ENCODE assay signal across 2 fruit fly cellular contexts in genomic region chr2L:7123695-7124094, dm6.
A peak's percentile ranks its signal among the peaks of the same experiment; 100 is the strongest.
TF ChIP-seq lines count a peak whose summit lies in the region.

No protein-coding gene starts in this region.

TF ChIP-seq in whole organism, embryonic, 481 proteins besides CTCF, POLR2A, EP300 and RAD21 (continued from another document and continues in another):
- TF ChIP-seq CG12155 (GFP tag; optimal IDR thresholded peaks at IDR 0.05; lab: Kevin White, UChicago) (peak; percentile 55), zf30C (GFP tag; optimal IDR thresholded peaks at IDR 0.05; lab: Kevin White, UChicago) (peak; percentile 68), CG6689 (GFP tag; IDR thresholded peaks at IDR 0.05; lab: Robert Waterston, UW) (peak; percentile 83), Spps (tag; optimal IDR thresholded peaks at IDR 0.05; lab: Kevin White, UChicago) (peak; percentile 82), psq (GFP tag; optimal IDR thresholded peaks at IDR 0.05; lab: Kevin White, UChicago) (peak; percentile 59), CG14441 (GFP tag; IDR thresholded peaks at IDR 0.05; lab: Robert Waterston, UW) (peak; percentile 62), Sin3A (optimal IDR thresholded peaks at IDR 0.05; lab: Kevin White, UChicago) (no peak), inv (GFP tag; IDR thresholded peaks at IDR 0.05; lab: Robert Waterston, UW; ENCODE audit: partially characterized antibody) (no peak), H15 (GFP tag; IDR thresholded peaks at IDR 0.05; lab: Robert Waterston, UW) (peak; percentile 84), CG15601 (tag; optimal IDR thresholded peaks at IDR 0.05; lab: Kevin White, UChicago) (peak; percentile 75), CG6854 (GFP tag; optimal IDR thresholded peaks at IDR 0.05; lab: Kevin White, UChicago) (no peak), ewg (GFP tag; optimal IDR thresholded peaks at IDR 0.05; lab: Kevin White, UChicago) (peak; percentile 65), CG17802 (tag; optimal IDR thresholded peaks at IDR 0.05; lab: Kevin White, UChicago) (peak; percentile 81), abd-A (tag; optimal IDR thresholded peaks at IDR 0.05; lab: Kevin White, UChicago) (no peak), Gug (GFP tag; IDR thresholded peaks at IDR 0.05; lab: Robert Waterston, UW) (peak; percentile 71; the same call in 3 of the 4 replicates), mld (GFP tag; IDR thresholded peaks at IDR 0.05; lab: Robert Waterston, UW; ENCODE audit: partially characterized antibody) (no peak), z (GFP tag; IDR thresholded peaks at IDR 0.05; lab: Robert Waterston, UW) (0 out of 3 replicates have a peak, but pooled peaks have one; percentile 50), CG1529 (GFP tag; optimal IDR thresholded peaks at IDR 0.05; lab: Kevin White, UChicago) (peak; percentile 75), hth (optimal IDR thresholded peaks at IDR 0.05; lab: Kevin White, UChicago) (no peak), CG4707 (GFP tag; optimal IDR thresholded peaks at IDR 0.05; lab: Kevin White, UChicago) (peak; percentile 55), Ets65A (GFP tag; lab: Kevin White, UChicago) (peak; percentile 97), fd96Cb (tag; optimal IDR thresholded peaks at IDR 0.05; lab: Kevin White, UChicago) (peak; percentile 86), Dip2 (GFP tag; IDR thresholded peaks at IDR 0.05; lab: Robert Waterston, UW) (no peak), fd64A (GFP tag; optimal IDR thresholded peaks at IDR 0.05; lab: Kevin White, UChicago) (peak; percentile 58), CG12744 (GFP tag; optimal IDR thresholded peaks at IDR 0.05; lab: Kevin White, UChicago) (peak; percentile 39), CG12071 (GFP tag; optimal IDR thresholded peaks at IDR 0.05; lab: Kevin White, UChicago) (peak; percentile 46), CG4617 (GFP tag; optimal IDR thresholded peaks at IDR 0.05; lab: Kevin White, UChicago; ENCODE audit: borderline replicate concordance) (peak; percentile 55), pzg (GFP tag; optimal IDR thresholded peaks at IDR 0.05; lab: Kevin White, UChicago) (no peak), Ssrp (tag; optimal IDR thresholded peaks at IDR 0.05; lab: Kevin White, UChicago) (peak; percentile 79), CG7745 (tag; optimal IDR thresholded peaks at IDR 0.05; lab: Kevin White, UChicago) (peak; percentile 43), CG5245 (GFP tag; optimal IDR thresholded peaks at IDR 0.05; lab: Kevin White, UChicago) (peak; percentile 84), C15 (GFP tag; IDR thresholded peaks at IDR 0.05; lab: Robert Waterston, UW) (no peak), slou (GFP tag; optimal IDR thresholded peaks at IDR 0.05; lab: Kevin White, UChicago) (peak; percentile 36), ranshi (GFP tag; IDR thresholded peaks at IDR 0.05; lab: Robert Waterston, UW) (peak; percentile 76; the same call in 1 of the 2 replicates), chinmo (GFP tag; IDR thresholded peaks at IDR 0.05; lab: Robert Waterston, UW; ENCODE audit: partially characterized antibody) (no peak), lilli (GFP tag; optimal IDR thresholded peaks at IDR 0.05; lab: Kevin White, UChicago) (peak; percentile 72), Atf-2 (GFP tag; optimal IDR thresholded peaks at IDR 0.05; lab: Kevin White, UChicago) (peak; percentile 77), sens-2 (GFP tag; IDR thresholded peaks at IDR 0.05; lab: Robert Waterston, UW) (peak; percentile 74; the same call in 1 of the 2 replicates), D19A (tag; optimal IDR thresholded peaks at IDR 0.05; lab: Kevin White, UChicago) (peak; percentile 83), hb (GFP tag; IDR thresholded peaks at IDR 0.05; lab: Robert Waterston, UW; ENCODE audit: partially characterized antibody) (no peak), lab (GFP tag; optimal IDR thresholded peaks at IDR 0.05; lab: Kevin White, UChicago) (peak; percentile 66), H2.0 (GFP tag; IDR thresholded peaks at IDR 0.05; lab: Robert Waterston, UW) (peak; percentile 62), CG6254 (GFP tag; optimal IDR thresholded peaks at IDR 0.05; lab: Kevin White, UChicago) (peak; percentile 73), Doc2 (GFP tag; IDR thresholded peaks at IDR 0.05; lab: Robert Waterston, UW) (no peak), Mrtf (GFP tag; IDR thresholded peaks at IDR 0.05; lab: Robert Waterston, UW) (0 out of 3 replicates have a peak, but pooled peaks have one; percentile 50), yki (optimal IDR thresholded peaks at IDR 0.05; lab: Kevin White, UChicago) (no peak), so (GFP tag; IDR thresholded peaks at IDR 0.05; lab: Robert Waterston, UW) (peak; percentile 75; the same call in 1 of the 3 replicates), slbo (GFP tag; IDR thresholded peaks at IDR 0.05; lab: Robert Waterston, UW) (peak; percentile 45), klu (GFP tag; IDR thresholded peaks at IDR 0.05; lab: Robert Waterston, UW) (0 out of 2 replicates have a peak, but pooled peaks have one; percentile 31), CHES-1-like (GFP tag; optimal IDR thresholded peaks at IDR 0.05; lab: Kevin White, UChicago) (peak; percentile 60), CG17912 (GFP tag; optimal IDR thresholded peaks at IDR 0.05; lab: Kevin White, UChicago) (no peak), vnd (GFP tag; IDR thresholded peaks at IDR 0.05; lab: Robert Waterston, UW; ENCODE audit: partially characterized antibody) (no peak), CG3726 (GFP tag; IDR thresholded peaks at IDR 0.05; lab: Robert Waterston, UW) (peak; percentile 78; the same call in 1 of the 3 replicates), kah (GFP tag; optimal IDR thresholded peaks at IDR 0.05; lab: Kevin White, UChicago) (peak; percentile 39), Vsx1 (GFP tag; optimal IDR thresholded peaks at IDR 0.05; lab: Kevin White, UChicago) (no peak), CG3281 (GFP tag; optimal IDR thresholded peaks at IDR 0.05; lab: Kevin White, UChicago) (no peak), ken (GFP tag; IDR thresholded peaks at IDR 0.05; lab: Robert Waterston, UW) (peak; percentile 81; the same call in 2 of the 3 replicates), onecut (GFP tag; IDR thresholded peaks at IDR 0.05; lab: Robert Waterston, UW) (peak; percentile 62), MTF-1 (GFP tag; optimal IDR thresholded peaks at IDR 0.05; lab: Kevin White, UChicago; ENCODE audit: borderline replicate concordance) (peak; percentile 25), pfk (GFP tag; optimal IDR thresholded peaks at IDR 0.05; lab: Kevin White, UChicago) (no peak), CG33213 (GFP tag; optimal IDR thresholded peaks at IDR 0.05; lab: Kevin White, UChicago) (peak; percentile 64), CG12236 (GFP tag; optimal IDR thresholded peaks at IDR 0.05; lab: Kevin White, UChicago) (peak; percentile 81), scrt (GFP tag; optimal IDR thresholded peaks at IDR 0.05; lab: Kevin White, UChicago) (no peak), aop (GFP tag; IDR thresholded peaks at IDR 0.05; lab: Robert Waterston, UW) (peak; percentile 54; the same call in 1 of the 2 replicates)

TF ChIP-seq in whole organism, prepupa, 60 proteins besides CTCF, POLR2A, EP300 and RAD21 (continued from another document):
- TF ChIP-seq Eip75B (GFP tag; optimal IDR thresholded peaks at IDR 0.05; lab: Kevin White, UChicago) (peak; percentile 8), Hr39 (GFP tag; optimal IDR thresholded peaks at IDR 0.05; lab: Kevin White, UChicago) (peak; percentile 23), CG8319 (GFP tag; optimal IDR thresholded peaks at IDR 0.05; lab: Kevin White, UChicago) (no peak), Smox (GFP tag; optimal IDR thresholded peaks at IDR 0.05; lab: Kevin White, UChicago) (no peak), CG8119 (GFP tag; IDR thresholded peaks at IDR 0.05; lab: Robert Waterston, UW) (0 out of 3 replicates have a peak, but pooled peaks have one; percentile 38), Sox102F (GFP tag; optimal IDR thresholded peaks at IDR 0.05; lab: Kevin White, UChicago) (no peak), pdm3 (GFP tag; optimal IDR thresholded peaks at IDR 0.05; lab: Kevin White, UChicago) (peak; percentile 49), CG4318 (GFP tag; optimal IDR thresholded peaks at IDR 0.05; lab: Kevin White, UChicago) (peak; percentile 17), CG9139 (GFP tag; optimal IDR thresholded peaks at IDR 0.05; lab: Kevin White, UChicago) (no peak), Hr38 (GFP tag; optimal IDR thresholded peaks at IDR 0.05; lab: Kevin White, UChicago) (no peak), CG10669 (GFP tag; optimal IDR thresholded peaks at IDR 0.05; lab: Kevin White, UChicago) (peak; percentile 25), Ets96B (tag; optimal IDR thresholded peaks at IDR 0.05; lab: Kevin White, UChicago) (peak; percentile 20), CG10631 (GFP tag; optimal IDR thresholded peaks at IDR 0.05; lab: Kevin White, UChicago) (peak; percentile 39), Hr4 (GFP tag; optimal IDR thresholded peaks at IDR 0.05; lab: Kevin White, UChicago) (peak; percentile 67), CG6276 (GFP tag; optimal IDR thresholded peaks at IDR 0.05; lab: Kevin White, UChicago) (peak; percentile 41), CG34406 (GFP tag; optimal IDR thresholded peaks at IDR 0.05; lab: Kevin White, UChicago) (no peak), CG11762 (GFP tag; optimal IDR thresholded peaks at IDR 0.05; lab: Kevin White, UChicago; ENCODE audit: insufficient read depth) (peak; percentile 2), salr (GFP tag; optimal IDR thresholded peaks at IDR 0.05; lab: Kevin White, UChicago) (peak in 1 of 2 experiments; percentile 45), CG1621 (tag; optimal IDR thresholded peaks at IDR 0.05; lab: Kevin White, UChicago) (peak; percentile 15), CG15336 (GFP tag; IDR thresholded peaks at IDR 0.05; lab: Robert Waterston, UW) (peak; percentile 71), topi (GFP tag; optimal IDR thresholded peaks at IDR 0.05; lab: Kevin White, UChicago) (no peak), Gug (GFP tag; IDR thresholded peaks at IDR 0.05; lab: Robert Waterston, UW) (no peak), ss (GFP tag; optimal IDR thresholded peaks at IDR 0.05; lab: Kevin White, UChicago) (no peak), lz (GFP tag; optimal IDR thresholded peaks at IDR 0.05; lab: Kevin White, UChicago) (no peak), OdsH (GFP tag; optimal IDR thresholded peaks at IDR 0.05; lab: Kevin White, UChicago) (peak; percentile 52), CG32006 (GFP tag; optimal IDR thresholded peaks at IDR 0.05; lab: Kevin White, UChicago) (peak; percentile 73), cyc (GFP tag; optimal IDR thresholded peaks at IDR 0.05; lab: Kevin White, UChicago) (peak; percentile 14), CG31627 (GFP tag; optimal IDR thresholded peaks at IDR 0.05; lab: Kevin White, UChicago) (peak; percentile 12), spab (GFP tag; optimal IDR thresholded peaks at IDR 0.05; lab: Kevin White, UChicago) (no peak), fkh (GFP tag; optimal IDR thresholded peaks at IDR 0.05; lab: Kevin White, UChicago) (no peak), CG11902 (GFP tag; optimal IDR thresholded peaks at IDR 0.05; lab: Kevin White, UChicago) (no peak), fd59A (GFP tag; optimal IDR thresholded peaks at IDR 0.05; lab: Kevin White, UChicago) (no peak), CG6163 (GFP tag; IDR thresholded peaks at IDR 0.05; lab: Robert Waterston, UW) (peak; percentile 69), dsx (GFP tag; optimal IDR thresholded peaks at IDR 0.05; lab: Kevin White, UChicago; ENCODE audit: poor library complexity, severe bottlenecking) (no peak), Met (GFP tag; optimal IDR thresholded peaks at IDR 0.05; lab: Kevin White, UChicago) (peak; percentile 2)
